Fruit fly (Drosophila melanogaster) whole organism, embryonic: ENCODE measurements around the gene p115.

ENCODE experiments used
- Aef1 ChIP-seq: fragments of 200-800 bp; sonication (Bioruptor generic); IDR thresholded peaks from 3 replicates; pipeline ENCODE4 v1.3.6; 2022; ENCODE audit warnings: missing biosample characterization, missing genetic modification characterization
- B-H1 ChIP-seq: fragments of 200-800 bp; sonication (Bioruptor generic); IDR thresholded peaks from 3 replicates; pipeline ENCODE4 v1.3.6; 2022; ENCODE audit warnings: missing biosample characterization, missing genetic modification characterization
- Bgb ChIP-seq: fragments of 200-800 bp; sonication (Bioruptor generic); IDR thresholded peaks from 2 replicates; pipeline ENCODE4 v1.3.6; 2022; ENCODE audit warnings: missing biosample characterization, missing genetic modification characterization; ENCODE audit not compliant: partially characterized antibody
- Blimp-1 ChIP-seq: fragments of 200-800 bp; sonication (Bioruptor generic); optimal IDR thresholded peaks from 3 replicates; lab custom pipeline; 2018; ENCODE audit warnings: missing biosample characterization, missing genetic modification characterization, mild to moderate bottlenecking, moderate library complexity, missing genetic modification reagents
- CG10147 ChIP-seq: fragments of 200-800 bp; sonication (Bioruptor generic); optimal IDR thresholded peaks from 2 replicates; lab custom pipeline; 2019; ENCODE audit warnings: missing biosample characterization, mild to moderate bottlenecking, missing genetic modification characterization, moderate library complexity
- CG10274 ChIP-seq: fragments of 200-800 bp; sonication (Bioruptor generic); optimal IDR thresholded peaks from 3 replicates; lab custom pipeline; 2017; ENCODE audit warnings: missing biosample characterization, mild to moderate bottlenecking, missing genetic modification characterization
- CG10979 ChIP-seq: fragments of 200-800 bp; sonication (Bioruptor generic); optimal IDR thresholded peaks from 2 replicates; lab custom pipeline; 2018; ENCODE audit warnings: missing biosample characterization, mild to moderate bottlenecking, missing genetic modification characterization, moderate library complexity
- CG11247 ChIP-seq: fragments of 200-800 bp; sonication (Bioruptor generic); IDR thresholded peaks from 2 replicates; pipeline ENCODE4 v1.3.6; 2022; ENCODE audit warnings: missing biosample characterization, missing genetic modification characterization
- CG12155 ChIP-seq: fragments of 200-800 bp; sonication (Bioruptor generic); optimal IDR thresholded peaks from 3 replicates; lab custom pipeline; 2016; ENCODE audit warnings: missing biosample characterization, missing genetic modification characterization
- CG12942 ChIP-seq: fragments of 200-800 bp; sonication (Bioruptor generic); optimal IDR thresholded peaks from 3 replicates; lab custom pipeline; 2016; ENCODE audit warnings: missing biosample characterization, missing genetic modification characterization
- CG14441 ChIP-seq: fragments of 200-800 bp; sonication (Bioruptor generic); IDR thresholded peaks from 2 replicates; pipeline ENCODE4 v1.3.6; 2022; ENCODE audit warnings: missing biosample characterization, missing genetic modification characterization
- CG15514 ChIP-seq: fragments of 200-800 bp; sonication (Bioruptor generic); optimal IDR thresholded peaks from 3 replicates; lab custom pipeline; 2017; ENCODE audit warnings: missing biosample characterization, missing genetic modification characterization, mild to moderate bottlenecking, moderate library complexity, missing genetic modification reagents
- CG16813 ChIP-seq: fragments of 200-800 bp; sonication (Bioruptor generic); IDR thresholded peaks from 3 replicates; pipeline ENCODE4 v1.3.6; 2022; ENCODE audit warnings: missing biosample characterization, missing genetic modification characterization; ENCODE audit not compliant: partially characterized antibody
- CG17359 ChIP-seq: fragments of 200-800 bp; sonication (Bioruptor generic); optimal IDR thresholded peaks from 3 replicates; lab custom pipeline; 2018; ENCODE audit warnings: missing biosample characterization, mild to moderate bottlenecking, missing genetic modification characterization, moderate library complexity
- CG18262 ChIP-seq: fragments of 200-800 bp; optimal IDR thresholded peaks from 3 replicates; lab custom pipeline; 2019; ENCODE audit warnings: missing biosample characterization, mild to moderate bottlenecking, missing genetic modification characterization, moderate library complexity
- CG18476 ChIP-seq: fragments of 200-800 bp; sonication (Bioruptor generic); optimal IDR thresholded peaks from 2 replicates; lab custom pipeline; 2016; ENCODE audit warnings: missing biosample characterization, mild to moderate bottlenecking, missing genetic modification characterization
- CG2712 ChIP-seq: fragments of 200-800 bp; optimal IDR thresholded peaks from 3 replicates; lab custom pipeline; 2019; ENCODE audit warnings: missing biosample characterization, mild to moderate bottlenecking, missing genetic modification characterization, moderate library complexity
- CG30020 ChIP-seq: fragments of 200-800 bp; optimal IDR thresholded peaks from 2 replicates; lab custom pipeline; 2019; ENCODE audit warnings: missing biosample characterization, mild to moderate bottlenecking, missing genetic modification characterization, moderate library complexity
- CG30403 ChIP-seq: fragments of 200-800 bp; sonication (Bioruptor generic); optimal IDR thresholded peaks from 3 replicates; lab custom pipeline; 2016; ENCODE audit warnings: missing biosample characterization, missing genetic modification characterization
- CG3726 ChIP-seq: fragments of 200-800 bp; sonication (Bioruptor generic); IDR thresholded peaks from 3 replicates; pipeline ENCODE4, ENCODE4 v1.3.6; 2022; ENCODE audit warnings: missing biosample characterization, missing genetic modification characterization
- CG4424 ChIP-seq: fragments of 200-800 bp; sonication (Bioruptor generic); optimal IDR thresholded peaks from 3 replicates; lab custom pipeline; 2016; ENCODE audit warnings: missing biosample characterization, missing genetic modification characterization
- CG4707 ChIP-seq: fragments of 200-800 bp; sonication (Bioruptor generic); optimal IDR thresholded peaks from 2 replicates; lab custom pipeline; 2018; ENCODE audit warnings: missing biosample characterization, mild to moderate bottlenecking, missing genetic modification characterization, moderate library complexity
- CG4730 ChIP-seq: fragments of 200-800 bp; sonication (Bioruptor generic); IDR thresholded peaks from 2 replicates; pipeline ENCODE4 v1.3.6; 2022; ENCODE audit warnings: missing biosample characterization, missing genetic modification characterization
- CG5953 ChIP-seq: fragments of 200-800 bp; sonication (Bioruptor generic); IDR thresholded peaks from 2 replicates; pipeline ENCODE4 v1.3.6; 2022; ENCODE audit warnings: missing biosample characterization, missing genetic modification characterization
- CG6689 ChIP-seq: fragments of 200-800 bp; sonication (Bioruptor generic); IDR thresholded peaks from 2 replicates; pipeline ENCODE4 v1.3.6; 2022; ENCODE audit warnings: missing biosample characterization, missing genetic modification characterization
- Chrac-16 ChIP-seq: fragments of 200-800 bp; sonication (Bioruptor generic); optimal IDR thresholded peaks from 3 replicates; lab custom pipeline; 2016; ENCODE audit warnings: missing biosample characterization, missing genetic modification characterization
- CrebB ChIP-seq: fragments of 200-800 bp; sonication (Bioruptor generic); optimal IDR thresholded peaks from 3 replicates; lab custom pipeline; 2018; ENCODE audit warnings: missing biosample characterization, mild to moderate bottlenecking, missing genetic modification characterization
- Gsc ChIP-seq: fragments of 200-800 bp; sonication (Bioruptor generic); IDR thresholded peaks from 2 replicates; pipeline ENCODE4 v1.3.6; 2022; ENCODE audit warnings: missing biosample characterization, missing genetic modification characterization
- Hand ChIP-seq: fragments of 200-800 bp; sonication (Bioruptor generic); optimal IDR thresholded peaks from 2 replicates; lab custom pipeline; 2017; ENCODE audit warnings: mild to moderate bottlenecking, missing biosample characterization, missing genetic modification reagents, missing genetic modification characterization
- HmgZ ChIP-seq: fragments of 200-800 bp; sonication (Bioruptor generic); optimal IDR thresholded peaks from 2 replicates; lab custom pipeline; 2018; ENCODE audit warnings: missing biosample characterization, mild to moderate bottlenecking, missing genetic modification characterization
- Hmr ChIP-seq: fragments of 200-800 bp; sonication (Bioruptor generic); optimal IDR thresholded peaks from 3 replicates; lab custom pipeline; 2017; ENCODE audit warnings: mild to moderate bottlenecking, missing biosample characterization, missing genetic modification reagents, missing genetic modification characterization
- Mes4 ChIP-seq: fragments of 200-800 bp; sonication (Bioruptor generic); optimal IDR thresholded peaks from 2 replicates; lab custom pipeline; 2016; ENCODE audit warnings: missing biosample characterization, missing genetic modification characterization
- Sry-δ ChIP-seq: fragments of 200-800 bp; sonication (Bioruptor generic); optimal IDR thresholded peaks from 2 replicates; lab custom pipeline; 2016; ENCODE audit warnings: missing biosample characterization, missing genetic modification characterization
- Stat92E ChIP-seq, 3 experiments: fragments of >200 bp in 2 of 3; fragments of 200-800 bp in 1 of 3; sonication (Bioruptor generic) in 1 of 3; optimal IDR thresholded peaks; 2 replicates each; lab custom pipeline; 2017 to 2019; ENCODE audit warnings: missing biosample characterization in 3 of 3, missing genetic modification characterization in 3 of 3, mild to moderate bottlenecking in 1 of 3, moderate library complexity in 1 of 3
- Trl ChIP-seq, 3 experiments: fragments of >200 bp in 2 of 3; fragments of 200-800 bp in 1 of 3; sonication (Bioruptor generic) in 1 of 3; optimal IDR thresholded peaks; 2 replicates in 1 of 3; 3 replicates in 2 of 3; lab custom pipeline; 2016 to 2017; ENCODE audit warnings: missing biosample characterization in 1 of 3, missing genetic modification characterization in 1 of 3
- chinmo ChIP-seq: fragments of 200-800 bp; sonication (Bioruptor generic); IDR thresholded peaks from 4 replicates; pipeline ENCODE4 v1.3.6; 2022; ENCODE audit warnings: missing biosample characterization, missing genetic modification characterization; ENCODE audit not compliant: partially characterized antibody
- crp ChIP-seq, 2 experiments: fragments of 200-800 bp; sonication (Bioruptor generic); optimal IDR thresholded peaks; 2 replicates in 1 of 2; 3 replicates in 1 of 2; lab custom pipeline; 2017; ENCODE audit warnings: missing biosample characterization in 2 of 2, missing genetic modification characterization in 2 of 2, mild to moderate bottlenecking in 1 of 2, moderate library complexity in 1 of 2
- esg ChIP-seq: fragments of 200-800 bp; sonication (Bioruptor generic); conservative IDR thresholded peaks from 2 replicates; pipeline ENCODE4 v1.3.6; 2022; ENCODE audit warnings: missing biosample characterization, missing genetic modification characterization
- ftz-f1 ChIP-seq: fragments of 200-800 bp; sonication (Bioruptor generic); optimal IDR thresholded peaks from 2 replicates; lab custom pipeline; 2016; ENCODE audit warnings: missing biosample characterization, missing genetic modification characterization
- gsb-n ChIP-seq: fragments of 200-800 bp; sonication (Bioruptor generic); optimal IDR thresholded peaks from 3 replicates; lab custom pipeline; 2018; ENCODE audit warnings: missing biosample characterization, mild to moderate bottlenecking, missing genetic modification characterization
- hth ChIP-seq: fragments of >200 bp; optimal IDR thresholded peaks from 2 replicates; lab custom pipeline; 2017; ENCODE audit warnings: inconsistent platforms
- ind ChIP-seq: fragments of 200-800 bp; sonication (Bioruptor generic); optimal IDR thresholded peaks from 3 replicates; lab custom pipeline; 2016; ENCODE audit warnings: missing biosample characterization, missing genetic modification characterization
- pnt ChIP-seq: fragments of 200-800 bp; sonication (Bioruptor generic); optimal IDR thresholded peaks from 3 replicates; lab custom pipeline; 2016; ENCODE audit warnings: missing biosample characterization, missing genetic modification characterization
- sna ChIP-seq: fragments of 200-800 bp; sonication (Bioruptor generic); IDR thresholded peaks from 2 replicates; pipeline ENCODE4 v1.3.6; 2022; ENCODE audit warnings: missing biosample characterization, missing genetic modification characterization; ENCODE audit not compliant: partially characterized antibody
- sqz ChIP-seq: fragments of 200-800 bp; sonication (Bioruptor generic); optimal IDR thresholded peaks from 3 replicates; lab custom pipeline; 2018; ENCODE audit warnings: missing biosample characterization, mild to moderate bottlenecking, missing genetic modification characterization
- ssp ChIP-seq: fragments of 200-800 bp; sonication (Bioruptor generic); IDR thresholded peaks from 2 replicates; pipeline ENCODE4 v1.3.6; 2022; ENCODE audit warnings: missing biosample characterization, missing genetic modification characterization
- wek ChIP-seq: fragments of 200-800 bp; sonication (Bioruptor generic); optimal IDR thresholded peaks from 3 replicates; lab custom pipeline; 2018; ENCODE audit warnings: missing biosample characterization, mild to moderate bottlenecking, missing genetic modification characterization, moderate library complexity

Gene p115

dm6 chrX:7944772-7945722 is 51.2 kb downstream of the p115 start (continued):
- no peak for TF ChIP-seq Stat92E (GFP tag; optimal IDR thresholded peaks at IDR 0.05; lab: Kevin White, UChicago)
- TF ChIP-seq Blimp-1 (GFP tag; lab: Kevin White, UChicago), result peak; percentile 42
- no peak for TF ChIP-seq CG12155
- no peak for TF ChIP-seq wek
- TF ChIP-seq sna (GFP tag; lab: Robert Waterston, UW), result 0 out of 2 replicates have a peak, but pooled peaks have one; percentile 19
- TF ChIP-seq Hand (GFP tag; lab: Kevin White, UChicago), result no peak
- 0 out of 2 replicates have a peak, but pooled peaks have one; percentile 22 for TF ChIP-seq CG11247
- TF ChIP-seq CG14441 (GFP tag; lab: Robert Waterston, UW), result 0 out of 2 replicates have a peak, but pooled peaks have one; percentile 35
- no peak for TF ChIP-seq CG18476
- no peak for TF ChIP-seq CG12942
- peak; percentile 43 for TF ChIP-seq ind (GFP tag; lab: Kevin White, UChicago)
- TF ChIP-seq CG10147 (GFP tag; lab: Kevin White, UChicago), result peak; percentile 27
- TF ChIP-seq chinmo, result peak; percentile 6; the same call in 1 of the 4 replicates
- TF ChIP-seq CG18262 (tag; lab: Kevin White, UChicago), result peak; percentile 46
- TF ChIP-seq Mes4, result no peak
- peak; percentile 13; the same call in 1 of the 3 replicates for TF ChIP-seq B-H1 (GFP tag; lab: Robert Waterston, UW)
- no peak for TF ChIP-seq Gsc (GFP tag; lab: Robert Waterston, UW)
- TF ChIP-seq CG3726 (GFP tag; lab: Robert Waterston, UW), result no peak
- TF ChIP-seq CG10979 (tag; lab: Kevin White, UChicago), result peak; percentile 40
- TF ChIP-seq CG15514 (GFP tag; lab: Kevin White, UChicago), result peak; percentile 26
- peak; percentile 47; the same call in 2 of the 3 replicates for TF ChIP-seq Aef1 (GFP tag; lab: Robert Waterston, UW)
- TF ChIP-seq Hmr (GFP tag; lab: Kevin White, UChicago), result peak; percentile 27
- no peak for TF ChIP-seq Bgb (GFP tag; lab: Robert Waterston, UW)
- no peak for TF ChIP-seq gsb-n (tag; lab: Kevin White, UChicago)
- no peak for TF ChIP-seq CG30020 (tag; lab: Kevin White, UChicago)
- no peak for TF ChIP-seq esg
- TF ChIP-seq CG4707 (GFP tag; lab: Kevin White, UChicago), result no peak
- TF ChIP-seq HmgZ, result peak; percentile 14
- TF ChIP-seq CG30403 (GFP tag; lab: Kevin White, UChicago), result peak; percentile 30
- TF ChIP-seq ftz-f1 (GFP tag; lab: Kevin White, UChicago), result no peak
- TF ChIP-seq Trl (optimal IDR thresholded peaks at IDR 0.05; lab: Kevin White, UChicago), result peak; percentile 77 to 89
- peak; percentile 2 for TF ChIP-seq Trl (GFP tag; optimal IDR thresholded peaks at IDR 0.05; lab: Kevin White, UChicago)
- TF ChIP-seq CG2712 (tag; lab: Kevin White, UChicago), result peak; percentile 23
- TF ChIP-seq CG5953, result no peak
- TF ChIP-seq CG6689 (GFP tag; lab: Robert Waterston, UW), result peak; percentile 47
- peak; percentile 27 for TF ChIP-seq CG17359 (tag; lab: Kevin White, UChicago)
- TF ChIP-seq crp (GFP tag; optimal IDR thresholded peaks at IDR 0.05; lab: Kevin White, UChicago), result peak in 1 of 2 experiments; percentile 54
- no peak for TF ChIP-seq CrebB (tag; lab: Kevin White, UChicago)
- no peak for TF ChIP-seq CG16813
- TF ChIP-seq pnt (GFP tag; lab: Kevin White, UChicago), result peak; percentile 41
- peak; percentile 17 for TF ChIP-seq CG4424 (GFP tag; lab: Kevin White, UChicago)
- TF ChIP-seq ssp, result no peak
- peak; percentile 5 for TF ChIP-seq Chrac-16 (GFP tag; lab: Kevin White, UChicago)
- TF ChIP-seq hth (lab: Kevin White, UChicago), result no peak
- TF ChIP-seq sqz (GFP tag; lab: Kevin White, UChicago), result peak; percentile 94
- TF ChIP-seq CG10274 (GFP tag; lab: Kevin White, UChicago), result peak; percentile 97
- TF ChIP-seq Sry-δ (GFP tag; lab: Kevin White, UChicago), result no peak
- no peak for TF ChIP-seq CG4730 (GFP tag; lab: Robert Waterston, UW)
